Fruit fly (Drosophila melanogaster) whole organism, embryonic: ENCODE data around the gene CG32032.
A peak's percentile ranks its signal among the peaks of the same experiment; 100 is the strongest.

Experiments
- Aef1 ChIP-seq: fragments of 200-800 bp; sonication (Bioruptor generic); IDR thresholded peaks from 3 replicates; pipeline ENCODE4 v1.3.6; 2022; ENCODE audit warnings: missing biosample characterization, missing genetic modification characterization
- Antp ChIP-seq: fragments of 200-800 bp; sonication (Bioruptor generic); optimal IDR thresholded peaks from 3 replicates; lab custom pipeline; 2016; ENCODE audit warnings: missing biosample characterization, missing genetic modification characterization
- Atf3 ChIP-seq: fragments of 200-800 bp; sonication (Bioruptor generic); optimal IDR thresholded peaks from 3 replicates; lab custom pipeline; 2016; ENCODE audit warnings: missing biosample characterization, missing genetic modification characterization
- B-H2 ChIP-seq: fragments of 200-800 bp; sonication (Bioruptor generic); optimal IDR thresholded peaks from 2 replicates; lab custom pipeline; 2018; ENCODE audit warnings: missing biosample characterization, mild to moderate bottlenecking, missing genetic modification characterization
- Bgb ChIP-seq: fragments of 200-800 bp; sonication (Bioruptor generic); IDR thresholded peaks from 2 replicates; pipeline ENCODE4 v1.3.6; 2022; ENCODE audit warnings: missing biosample characterization, missing genetic modification characterization; ENCODE audit not compliant: partially characterized antibody
- CG10147 ChIP-seq: fragments of 200-800 bp; sonication (Bioruptor generic); optimal IDR thresholded peaks from 2 replicates; lab custom pipeline; 2019; ENCODE audit warnings: missing biosample characterization, mild to moderate bottlenecking, missing genetic modification characterization, moderate library complexity
- CG10565 ChIP-seq: fragments of 200-800 bp; sonication (Bioruptor generic); optimal IDR thresholded peaks from 3 replicates; lab custom pipeline; 2016; ENCODE audit warnings: missing biosample characterization, mild to moderate bottlenecking, missing genetic modification characterization
- CG12219 ChIP-seq: fragments of 200-800 bp; sonication (Bioruptor generic); optimal IDR thresholded peaks from 3 replicates; lab custom pipeline; 2018; ENCODE audit warnings: missing biosample characterization, mild to moderate bottlenecking, missing genetic modification characterization
- CG13624 ChIP-seq: fragments of 200-800 bp; sonication (Bioruptor generic); optimal IDR thresholded peaks from 2 replicates; lab custom pipeline; 2016; ENCODE audit warnings: missing biosample characterization, missing genetic modification characterization
- CG14014 ChIP-seq: fragments of 200-800 bp; sonication (Bioruptor generic); IDR thresholded peaks from 2 replicates; pipeline ENCODE4 v1.3.6; 2022; ENCODE audit warnings: missing biosample characterization, missing genetic modification characterization
- CG17912 ChIP-seq: fragments of 200-800 bp; sonication (Bioruptor generic); optimal IDR thresholded peaks from 2 replicates; lab custom pipeline; 2018; ENCODE audit warnings: missing biosample characterization, mild to moderate bottlenecking, missing genetic modification characterization
- CG18619 ChIP-seq: fragments of 200-800 bp; sonication (Bioruptor generic); optimal IDR thresholded peaks from 3 replicates; lab custom pipeline; 2017; ENCODE audit warnings: missing biosample characterization, mild to moderate bottlenecking, missing genetic modification characterization
- CG2202 ChIP-seq: fragments of 200-800 bp; sonication (Bioruptor generic); optimal IDR thresholded peaks from 2 replicates; lab custom pipeline; 2018; ENCODE audit warnings: missing biosample characterization, mild to moderate bottlenecking, missing genetic modification characterization
- CG4404 ChIP-seq: fragments of 200-800 bp; sonication (Bioruptor generic); IDR thresholded peaks from 2 replicates; pipeline ENCODE4 v1.3.6; 2022; ENCODE audit warnings: missing biosample characterization, missing genetic modification characterization
- CG6175 ChIP-seq: fragments of 200-800 bp; sonication (Bioruptor generic); IDR thresholded peaks from 3 replicates; pipeline ENCODE4 v1.3.6; 2022; ENCODE audit warnings: missing biosample characterization, missing genetic modification characterization
- CG6654 ChIP-seq: fragments of 200-800 bp; sonication (Bioruptor generic); optimal IDR thresholded peaks from 2 replicates; lab custom pipeline; 2017; ENCODE audit warnings: missing biosample characterization, mild to moderate bottlenecking, missing genetic modification characterization
- CG6765 ChIP-seq: fragments of 200-800 bp; sonication (Bioruptor generic); optimal IDR thresholded peaks from 3 replicates; lab custom pipeline; 2017; ENCODE audit warnings: missing biosample characterization, mild to moderate bottlenecking, missing genetic modification characterization
- CG7745 ChIP-seq: fragments of 200-800 bp; sonication (Bioruptor generic); optimal IDR thresholded peaks from 2 replicates; lab custom pipeline; 2018; ENCODE audit warnings: missing biosample characterization, mild to moderate bottlenecking, missing genetic modification characterization, moderate library complexity
- CG8478 ChIP-seq: fragments of >200 bp; optimal IDR thresholded peaks from 2 replicates; lab custom pipeline; 2018
- CG9932 ChIP-seq: fragments of 200-800 bp; sonication (Bioruptor generic); IDR thresholded peaks from 2 replicates; pipeline ENCODE4 v1.3.6; 2022; ENCODE audit warnings: missing biosample characterization, missing genetic modification characterization
- Doc3 ChIP-seq: fragments of 200-800 bp; sonication (Bioruptor generic); IDR thresholded peaks from 3 replicates; pipeline ENCODE4 v1.3.6; 2022; ENCODE audit warnings: missing biosample characterization, missing genetic modification characterization; ENCODE audit not compliant: partially characterized antibody
- Ets65A ChIP-seq: fragments of 200-800 bp; sonication (Bioruptor generic); peaks from one replicate; lab custom pipeline; 2016; ENCODE audit warnings: missing biosample characterization, missing genetic modification characterization
- Hr3 ChIP-seq: fragments of 200-800 bp; sonication (Bioruptor generic); optimal IDR thresholded peaks from 3 replicates; lab custom pipeline; 2016; ENCODE audit warnings: missing biosample characterization, missing genetic modification characterization
- MBD-R2 ChIP-seq: fragments of 200-800 bp; sonication (Bioruptor generic); IDR thresholded peaks from 2 replicates; pipeline ENCODE4 v1.3.6; 2022; ENCODE audit warnings: missing biosample characterization, missing genetic modification characterization
- Optix ChIP-seq: fragments of 200-800 bp; sonication (Bioruptor generic); IDR thresholded peaks from 3 replicates; pipeline ENCODE4 v1.3.6; 2022; ENCODE audit warnings: missing biosample characterization, missing genetic modification characterization
- Sox102F ChIP-seq: fragments of 200-800 bp; sonication (Bioruptor generic); optimal IDR thresholded peaks from 2 replicates; lab custom pipeline; 2018; ENCODE audit warnings: missing biosample characterization, mild to moderate bottlenecking, missing genetic modification characterization, moderate library complexity
- ap ChIP-seq: fragments of 200-800 bp; sonication (Bioruptor generic); IDR thresholded peaks from 2 replicates; pipeline ENCODE4 v1.3.6; 2022; ENCODE audit warnings: missing biosample characterization, missing genetic modification characterization
- ara ChIP-seq: fragments of 200-800 bp; sonication (Bioruptor generic); IDR thresholded peaks from 2 replicates; pipeline ENCODE4 v1.3.6; 2022; ENCODE audit warnings: missing biosample characterization, missing genetic modification characterization
- bab2 ChIP-seq: fragments of 200-800 bp; sonication (Bioruptor generic); optimal IDR thresholded peaks from 2 replicates; lab custom pipeline; 2016; ENCODE audit warnings: missing biosample characterization, missing genetic modification characterization
- crp ChIP-seq, 2 experiments: fragments of 200-800 bp; sonication (Bioruptor generic); optimal IDR thresholded peaks; 2 replicates in 1 of 2; 3 replicates in 1 of 2; lab custom pipeline; 2017; ENCODE audit warnings: missing biosample characterization in 2 of 2, missing genetic modification characterization in 2 of 2, mild to moderate bottlenecking in 1 of 2, moderate library complexity in 1 of 2
- dimm ChIP-seq: fragments of 200-800 bp; sonication (Bioruptor generic); IDR thresholded peaks from 2 replicates; pipeline ENCODE4 v1.3.6; 2022; ENCODE audit warnings: missing biosample characterization, missing genetic modification characterization
- gcm2 ChIP-seq: fragments of 200-800 bp; sonication (Bioruptor generic); optimal IDR thresholded peaks from 2 replicates; lab custom pipeline; 2016; ENCODE audit warnings: missing biosample characterization, missing genetic modification characterization
- gem ChIP-seq: fragments of 200-800 bp; sonication (Bioruptor generic); optimal IDR thresholded peaks from 2 replicates; lab custom pipeline; 2019; ENCODE audit warnings: missing biosample characterization, mild to moderate bottlenecking, missing genetic modification characterization, moderate library complexity
- grau ChIP-seq: fragments of 200-800 bp; optimal IDR thresholded peaks from 3 replicates; lab custom pipeline; 2019; ENCODE audit warnings: missing biosample characterization, mild to moderate bottlenecking, missing genetic modification characterization, moderate library complexity
- her ChIP-seq: fragments of 200-800 bp; sonication (Bioruptor generic); optimal IDR thresholded peaks from 2 replicates; lab custom pipeline; 2016; ENCODE audit warnings: missing biosample characterization, missing genetic modification characterization
- hkb ChIP-seq, 2 experiments: fragments of 200-800 bp in 1 of 2; fragments of >200 bp in 1 of 2; sonication (Bioruptor generic) in 1 of 2; IDR thresholded peaks in 1 of 2; optimal IDR thresholded peaks in 1 of 2; 2 replicates each; pipeline versions ENCODE4 v1.3.6 to Lab custom; 2017 to 2022; ENCODE audit warnings: missing biosample characterization in 1 of 2, missing genetic modification characterization in 1 of 2
- jigr1 ChIP-seq: fragments of 200-800 bp; sonication (Bioruptor generic); IDR thresholded peaks from 3 replicates; pipeline ENCODE4 v1.3.6; 2022; ENCODE audit warnings: missing biosample characterization, missing genetic modification characterization
- lov ChIP-seq, 2 experiments: fragments of 200-800 bp in 1 of 2; fragments of >200 bp in 1 of 2; sonication (Bioruptor generic) in 1 of 2; IDR thresholded peaks in 1 of 2; optimal IDR thresholded peaks in 1 of 2; 2 replicates in 1 of 2; 3 replicates in 1 of 2; pipeline versions ENCODE4 v1.3.6 to Lab custom; 2017 to 2022; ENCODE audit warnings: missing biosample characterization in 1 of 2, missing genetic modification characterization in 1 of 2
- oc ChIP-seq: fragments of 200-800 bp; sonication (Bioruptor generic); optimal IDR thresholded peaks from 2 replicates; lab custom pipeline; 2018; ENCODE audit warnings: missing biosample characterization, mild to moderate bottlenecking, missing genetic modification characterization, moderate library complexity
- onecut ChIP-seq: fragments of 200-800 bp; sonication (Bioruptor generic); IDR thresholded peaks from 2 replicates; pipeline ENCODE4 v1.3.6; 2022; ENCODE audit warnings: missing biosample characterization, missing genetic modification characterization
- p53 ChIP-seq: fragments of 200-800 bp; sonication (Bioruptor generic); optimal IDR thresholded peaks from 2 replicates; lab custom pipeline; 2016; ENCODE audit warnings: missing biosample characterization, missing genetic modification characterization
- pan ChIP-seq, 4 experiments: fragments of >200 bp in 3 of 4; fragments of 200-800 bp in 1 of 4; sonication (Bioruptor generic) in 1 of 4; optimal IDR thresholded peaks in 3 of 4; IDR thresholded peaks in 1 of 4; 2 replicates each; pipeline versions ENCODE4 v1.3.6 to Lab custom; 2017 to 2022; ENCODE audit warnings: missing biosample characterization in 2 of 4, missing genetic modification characterization in 2 of 4, mixed read lengths in 1 of 4
- peb ChIP-seq: fragments of 200-800 bp; sonication (Bioruptor generic); IDR thresholded peaks from 2 replicates; pipeline ENCODE4 v1.3.6; 2022; ENCODE audit warnings: missing biosample characterization, missing genetic modification characterization
- pho ChIP-seq: fragments of 200-800 bp; sonication (Bioruptor generic); optimal IDR thresholded peaks from 2 replicates; lab custom pipeline; 2016; ENCODE audit warnings: missing biosample characterization, missing genetic modification characterization
- prd ChIP-seq, 3 experiments: fragments of >200 bp in 2 of 3; fragments of 200-800 bp in 1 of 3; sonication (Bioruptor generic) in 1 of 3; optimal IDR thresholded peaks in 2 of 3; IDR thresholded peaks in 1 of 3; 2 replicates in 2 of 3; 3 replicates in 1 of 3; pipeline versions ENCODE4 v1.3.6 to Lab custom; 2017 to 2022; ENCODE audit warnings: missing biosample characterization in 1 of 3, missing genetic modification characterization in 1 of 3
- seq ChIP-seq: fragments of 200-800 bp; sonication (Bioruptor generic); IDR thresholded peaks from 2 replicates; pipeline ENCODE4 v1.3.6; 2022; ENCODE audit warnings: missing biosample characterization, missing genetic modification characterization
- tna ChIP-seq: fragments of 200-800 bp; sonication (Bioruptor generic); IDR thresholded peaks from 2 replicates; pipeline ENCODE4 v1.3.6; 2022; ENCODE audit warnings: missing biosample characterization, missing genetic modification characterization; ENCODE audit not compliant: partially characterized antibody

Gene CG32032

DNA sequence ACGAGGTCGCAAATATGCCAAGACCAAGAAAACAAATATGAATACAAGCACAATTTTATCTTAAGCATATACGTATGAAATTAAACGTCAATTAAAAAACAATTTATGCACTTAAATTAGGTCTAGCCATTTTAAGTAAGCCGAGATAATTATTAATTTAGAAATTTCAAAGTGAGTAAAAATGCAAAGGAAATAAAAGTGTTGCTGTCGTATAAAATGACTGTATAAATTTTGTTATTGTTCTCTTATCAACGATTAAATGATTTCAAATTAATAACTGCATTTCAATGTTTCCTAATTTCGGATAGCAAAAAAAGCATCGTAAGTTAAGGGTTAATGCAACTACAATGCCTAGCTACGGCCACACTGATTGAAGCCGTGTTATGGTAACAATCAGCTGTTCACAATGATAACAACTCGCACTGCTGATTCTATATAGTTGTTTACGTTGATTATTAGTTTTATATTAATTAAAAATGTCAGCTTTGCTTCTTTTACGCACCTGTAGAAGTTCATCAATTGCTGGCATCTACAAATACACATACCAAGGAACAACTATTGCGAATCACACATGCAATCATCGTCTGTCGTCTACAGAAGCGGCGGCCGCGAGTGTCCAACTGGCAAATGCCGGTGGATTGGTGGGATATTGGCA lies 20.0 kb upstream of the CG32032 start, which contains the start of the genes CG4911 and CG4942 (continued):
- no peak for TF ChIP-seq Optix (GFP tag; lab: Robert Waterston, UW)
- peak; percentile 28; the same call in 1 of the 3 replicates for TF ChIP-seq jigr1
- no peak for TF ChIP-seq gcm2 (GFP tag; lab: Kevin White, UChicago)
- TF ChIP-seq gem: peak; percentile 81
- TF ChIP-seq CG7745 (tag; lab: Kevin White, UChicago): no peak
- 0 out of 2 replicates have a peak, but pooled peaks have one; percentile 23 for TF ChIP-seq CG4404
- no peak for TF ChIP-seq CG6765 (GFP tag; lab: Kevin White, UChicago)
- TF ChIP-seq CG6654: peak; percentile 9
- TF ChIP-seq CG8478 (lab: Kevin White, UChicago): no peak
- TF ChIP-seq ara: peak; percentile 26; the same call in 1 of the 2 replicates
- TF ChIP-seq pan (optimal IDR thresholded peaks at IDR 0.05; lab: Kevin White, UChicago): no peak
- peak in 1 of 2 experiments; percentile 72 for TF ChIP-seq pan (GFP tag; optimal IDR thresholded peaks at IDR 0.05 in 1 of 2, IDR thresholded peaks at IDR 0.05 in 1 of 2)
- TF ChIP-seq grau (tag; lab: Kevin White, UChicago): peak; percentile 82
- no peak for TF ChIP-seq Doc3 (GFP tag; lab: Robert Waterston, UW)
- peak; percentile 34 for TF ChIP-seq Ets65A
- no peak for TF ChIP-seq hkb (optimal IDR thresholded peaks at IDR 0.05; lab: Kevin White, UChicago)
- TF ChIP-seq hkb (GFP tag; IDR thresholded peaks at IDR 0.05; lab: Robert Waterston, UW): peak; percentile 24; the same call in 1 of the 2 replicates
- TF ChIP-seq Aef1 (GFP tag; lab: Robert Waterston, UW): peak; percentile 65; the same call in 2 of the 3 replicates
- peak; percentile 56 for TF ChIP-seq CG18619
- TF ChIP-seq crp (GFP tag; optimal IDR thresholded peaks at IDR 0.05; lab: Kevin White, UChicago): peak; percentile 77 to 94
- peak; percentile 41 for TF ChIP-seq CG12219 (GFP tag; lab: Kevin White, UChicago)
- no peak for TF ChIP-seq p53 (GFP tag; lab: Kevin White, UChicago)
- peak; percentile 74 for TF ChIP-seq CG14014 (GFP tag; lab: Robert Waterston, UW)
- no peak for TF ChIP-seq Antp (GFP tag; lab: Kevin White, UChicago)
- TF ChIP-seq CG17912 (GFP tag; lab: Kevin White, UChicago): no peak
- TF ChIP-seq seq (GFP tag; lab: Robert Waterston, UW): peak; percentile 41; the same call in 1 of the 2 replicates
- TF ChIP-seq ap (GFP tag; lab: Robert Waterston, UW): peak; percentile 24; the same call in 1 of the 2 replicates
- peak; percentile 18 for TF ChIP-seq CG2202
- TF ChIP-seq bab2 (GFP tag; lab: Kevin White, UChicago): no peak
- TF ChIP-seq B-H2 (GFP tag; lab: Kevin White, UChicago): peak; percentile 55
- peak; percentile 78 for TF ChIP-seq CG10147 (GFP tag; lab: Kevin White, UChicago)
- TF ChIP-seq lov (optimal IDR thresholded peaks at IDR 0.05; lab: Kevin White, UChicago): no peak
- TF ChIP-seq lov (GFP tag; IDR thresholded peaks at IDR 0.05; lab: Robert Waterston, UW): no peak
- no peak for TF ChIP-seq tna (GFP tag; lab: Robert Waterston, UW)
- no peak for TF ChIP-seq her (GFP tag; lab: Kevin White, UChicago)
- TF ChIP-seq Hr3 (GFP tag; lab: Kevin White, UChicago): peak; percentile 75
- no peak for TF ChIP-seq CG10565 (GFP tag; lab: Kevin White, UChicago)
- TF ChIP-seq oc (tag; lab: Kevin White, UChicago): no peak
- TF ChIP-seq CG9932: peak; percentile 87
- TF ChIP-seq onecut: peak; percentile 23; the same call in 1 of the 2 replicates
- peak; percentile 91 for TF ChIP-seq MBD-R2 (GFP tag; lab: Robert Waterston, UW)
- peak; percentile 75 for TF ChIP-seq Sox102F (GFP tag; lab: Kevin White, UChicago)
- 0 out of 2 replicates have a peak, but pooled peaks have one; percentile 7 for TF ChIP-seq Bgb (GFP tag; lab: Robert Waterston, UW)
- TF ChIP-seq dimm (GFP tag; lab: Robert Waterston, UW): 0 out of 2 replicates have a peak, but pooled peaks have one; percentile 51
- no peak for TF ChIP-seq CG13624
- no peak for TF ChIP-seq peb (GFP tag; lab: Robert Waterston, UW)
- TF ChIP-seq CG6175 (GFP tag; lab: Robert Waterston, UW): peak; percentile 26; the same call in 1 of the 3 replicates
- no peak for TF ChIP-seq prd (optimal IDR thresholded peaks at IDR 0.05; lab: Kevin White, UChicago)
- peak; percentile 80 for TF ChIP-seq prd (GFP tag; IDR thresholded peaks at IDR 0.05; lab: Robert Waterston, UW)
- peak; percentile 84 for TF ChIP-seq pho (GFP tag; lab: Kevin White, UChicago)
- peak; percentile 43 for TF ChIP-seq Atf3 (GFP tag; lab: Kevin White, UChicago)
